Fruit fly (Drosophila melanogaster): ENCODE measurements around the gene CG13051.

The CG13051 gene

dm6 chr3L:16265000-16265399 lies at the start of gene CG13051, which contains the start of gene CG13069:
Gene CG13051 (minus strand): TSS chr3L:16265100.
Gene CG13069 (plus strand): TSS chr3L:16265385.
- no peak for TF ChIP-seq pan (optimal IDR thresholded peaks at IDR 0.05)
- no peak for TF ChIP-seq Dll (optimal IDR thresholded peaks at IDR 0.05)
- no peak for TF ChIP-seq CG8478 (optimal IDR thresholded peaks at IDR 0.05)
- no peak for TF ChIP-seq usp (GFP tag; optimal IDR thresholded peaks at IDR 0.05)
- TF ChIP-seq psq (optimal IDR thresholded peaks at IDR 0.05), result no peak
- no peak for TF ChIP-seq EcR (GFP tag; optimal IDR thresholded peaks at IDR 0.05)

dm6 chr3L:16313985-16314384 lies 49.1 kb upstream of the CG13051 start, which contains the start of gene CG13062:
Gene CG13062 (plus strand): TSS chr3L:16314285.
- TF ChIP-seq usp (GFP tag; optimal IDR thresholded peaks at IDR 0.05) (no peak), pan (optimal IDR thresholded peaks at IDR 0.05) (no peak), psq (optimal IDR thresholded peaks at IDR 0.05) (no peak), Dll (optimal IDR thresholded peaks at IDR 0.05) (no peak), EcR (GFP tag; optimal IDR thresholded peaks at IDR 0.05) (no peak), CG8478 (optimal IDR thresholded peaks at IDR 0.05) (no peak)

- TF ChIP-seq EcR (GFP tag; optimal IDR thresholded peaks at IDR 0.05) (no peak), pan (optimal IDR thresholded peaks at IDR 0.05) (no peak), CG8478 (optimal IDR thresholded peaks at IDR 0.05) (no peak), psq (optimal IDR thresholded peaks at IDR 0.05) (no peak), Dll (optimal IDR thresholded peaks at IDR 0.05) (no peak), usp (GFP tag; optimal IDR thresholded peaks at IDR 0.05) (no peak)
These were observed 45.1 kb upstream of the CG13051 start for dm6 chr3L:16309972-16310371.

dm6 chr3L:16308380-16308779 lies 43.5 kb upstream of the CG13051 start, which contains the start of gene CG13042:
Gene CG13042 (minus strand): TSS chr3L:16308480.
- TF ChIP-seq Dll (optimal IDR thresholded peaks at IDR 0.05) (no peak), usp (GFP tag; optimal IDR thresholded peaks at IDR 0.05) (no peak), CG8478 (optimal IDR thresholded peaks at IDR 0.05) (no peak), EcR (GFP tag; optimal IDR thresholded peaks at IDR 0.05) (no peak), pan (optimal IDR thresholded peaks at IDR 0.05) (no peak), psq (optimal IDR thresholded peaks at IDR 0.05) (no peak)

- no peak for TF ChIP-seq CG8478 (optimal IDR thresholded peaks at IDR 0.05)
- no peak for TF ChIP-seq EcR (GFP tag; optimal IDR thresholded peaks at IDR 0.05)
- no peak for TF ChIP-seq Dll (optimal IDR thresholded peaks at IDR 0.05)
- no peak for TF ChIP-seq pan (optimal IDR thresholded peaks at IDR 0.05)
- no peak for TF ChIP-seq psq (optimal IDR thresholded peaks at IDR 0.05)
- no peak for TF ChIP-seq usp (GFP tag; optimal IDR thresholded peaks at IDR 0.05)
These were observed 41.1 kb upstream of the CG13051 start, which contains the start of the genes CG13043 and CG13063 for dm6 chr3L:16305820-16306650. Gene CG13043 (minus strand): TSS chr3L:16305870. Gene CG13063 (plus strand): TSS chr3L:16306600.

dm6 chr3L:16303982-16304381 lies 39.1 kb upstream of the CG13051 start, which contains the start of gene CG43249:
Gene CG43249 (plus strand): TSS chr3L:16304282.
- TF ChIP-seq Dll (optimal IDR thresholded peaks at IDR 0.05) (no peak), usp (GFP tag; optimal IDR thresholded peaks at IDR 0.05) (no peak), EcR (GFP tag; optimal IDR thresholded peaks at IDR 0.05) (no peak), psq (optimal IDR thresholded peaks at IDR 0.05) (no peak), pan (optimal IDR thresholded peaks at IDR 0.05) (no peak), CG8478 (optimal IDR thresholded peaks at IDR 0.05) (no peak)

- no peak for TF ChIP-seq pan (optimal IDR thresholded peaks at IDR 0.05)
- no peak for TF ChIP-seq EcR (GFP tag; optimal IDR thresholded peaks at IDR 0.05)
- no peak for TF ChIP-seq psq (optimal IDR thresholded peaks at IDR 0.05)
- TF ChIP-seq CG8478 (optimal IDR thresholded peaks at IDR 0.05), result no peak
- no peak for TF ChIP-seq Dll (optimal IDR thresholded peaks at IDR 0.05)
- no peak for TF ChIP-seq usp (GFP tag; optimal IDR thresholded peaks at IDR 0.05)
These were observed 38.2 kb upstream of the CG13051 start, which contains the start of gene CG13044 for dm6 chr3L:16303078-16303477. Gene CG13044 (minus strand): TSS chr3L:16303178.

dm6 chr3L:16301153-16301552 lies 36.3 kb upstream of the CG13051 start, which contains the start of gene CG4982:
Gene CG4982 (plus strand): TSS chr3L:16301453.
- TF ChIP-seq EcR (GFP tag; optimal IDR thresholded peaks at IDR 0.05) (no peak), pan (optimal IDR thresholded peaks at IDR 0.05) (no peak), Dll (optimal IDR thresholded peaks at IDR 0.05) (no peak), CG8478 (optimal IDR thresholded peaks at IDR 0.05) (no peak), psq (optimal IDR thresholded peaks at IDR 0.05) (no peak), usp (GFP tag; optimal IDR thresholded peaks at IDR 0.05) (no peak)

- TF ChIP-seq CG8478 (optimal IDR thresholded peaks at IDR 0.05), result no peak
- no peak for TF ChIP-seq pan (optimal IDR thresholded peaks at IDR 0.05)
- TF ChIP-seq Dll (optimal IDR thresholded peaks at IDR 0.05), result no peak
These were observed 30.5 kb upstream of the CG13051 start, which contains the start of gene CG4962 for dm6 chr3L:16295447-16295846. Gene CG4962 (minus strand): TSS chr3L:16295547.

dm6 chr3L:16291678-16292077 lies 26.8 kb upstream of the CG13051 start:
- TF ChIP-seq pan (optimal IDR thresholded peaks at IDR 0.05), result no peak
- no peak for TF ChIP-seq CG8478 (optimal IDR thresholded peaks at IDR 0.05)
- TF ChIP-seq usp (GFP tag; optimal IDR thresholded peaks at IDR 0.05), result no peak
- no peak for TF ChIP-seq EcR (GFP tag; optimal IDR thresholded peaks at IDR 0.05)
- no peak for TF ChIP-seq psq (optimal IDR thresholded peaks at IDR 0.05)
- TF ChIP-seq Dll (optimal IDR thresholded peaks at IDR 0.05), result no peak

- TF ChIP-seq CG8478 (optimal IDR thresholded peaks at IDR 0.05) (no peak), EcR (GFP tag; optimal IDR thresholded peaks at IDR 0.05) (no peak), pan (optimal IDR thresholded peaks at IDR 0.05) (no peak), psq (optimal IDR thresholded peaks at IDR 0.05) (no peak), Dll (optimal IDR thresholded peaks at IDR 0.05) (no peak)
These were observed 25.9 kb upstream of the CG13051 start, which contains the start of gene CG13045 for dm6 chr3L:16290850-16291249. Gene CG13045 (minus strand): TSS chr3L:16290950.

dm6 chr3L:16289067-16289466 lies 24.2 kb upstream of the CG13051 start:
- TF ChIP-seq pan (optimal IDR thresholded peaks at IDR 0.05), result no peak
